Worm (Caenorhabditis elegans): ENCODE results near the gene anmt-1.

Gene anmt-1

DNA sequence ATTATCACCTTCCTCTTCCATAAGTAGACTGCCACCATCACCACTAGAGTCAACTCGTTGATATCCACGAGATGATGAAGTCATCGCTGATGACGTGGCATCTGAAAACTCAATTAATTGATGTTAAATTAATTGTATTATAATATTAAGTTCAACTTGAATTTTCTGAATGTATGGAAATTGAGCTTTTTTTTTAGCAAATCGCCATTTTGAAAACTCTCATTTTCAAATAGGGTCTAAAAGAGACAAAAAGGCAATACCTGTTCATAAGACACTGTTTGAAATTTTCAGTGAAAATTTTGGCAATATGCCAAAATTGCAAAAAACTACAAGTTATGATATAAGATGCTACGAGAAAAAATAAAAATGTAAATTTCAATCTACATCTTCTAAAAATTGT, 41.0 kb upstream of the anmt-1 start, which contains the start of gene twk-7:
Gene twk-7 (minus strand): TSS at position 101 of the 400 bp plus-strand sequence.
- TF ChIP-seq unc-98 (GFP tag; IDR thresholded peaks at IDR 0.05) (no peak), ets-5 (GFP tag; IDR thresholded peaks at IDR 0.05) (no peak), rnt-1 (tag; optimal IDR thresholded peaks at IDR 0.05) (no peak), ceh-8 (GFP tag; optimal IDR thresholded peaks at IDR 0.05) (no peak), unc-86 (tag; optimal IDR thresholded peaks at IDR 0.05) (no peak)

DNA sequence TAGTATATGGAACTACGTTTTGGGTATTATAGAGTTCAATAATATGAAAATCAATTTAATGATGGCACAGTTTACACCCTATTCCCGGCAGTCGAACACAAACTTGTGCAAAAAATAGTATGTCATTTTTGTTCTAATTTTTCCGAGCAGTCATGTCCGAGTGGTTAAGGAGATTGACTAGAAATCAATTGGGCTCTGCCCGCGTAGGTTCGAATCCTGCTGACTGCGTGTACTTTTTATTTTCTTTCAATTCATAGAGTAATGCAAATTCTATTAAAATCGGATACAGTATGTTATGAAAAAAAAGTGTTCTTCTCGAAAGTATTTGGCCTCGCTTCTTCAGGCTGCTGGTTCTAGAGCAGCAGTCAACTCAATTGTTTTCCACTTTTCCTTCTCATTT, 38.6 kb upstream of the anmt-1 start:
- no peak for TF ChIP-seq efl-1 (optimal IDR thresholded peaks at IDR 0.05)
- TF ChIP-seq efl-1 (GFP tag; optimal IDR thresholded peaks at IDR 0.05 in 1 of 2) = peak in 1 of 2 experiments; percentile 46
- no peak for TF ChIP-seq mab-9 (GFP tag; IDR thresholded peaks at IDR 0.05)

DNA sequence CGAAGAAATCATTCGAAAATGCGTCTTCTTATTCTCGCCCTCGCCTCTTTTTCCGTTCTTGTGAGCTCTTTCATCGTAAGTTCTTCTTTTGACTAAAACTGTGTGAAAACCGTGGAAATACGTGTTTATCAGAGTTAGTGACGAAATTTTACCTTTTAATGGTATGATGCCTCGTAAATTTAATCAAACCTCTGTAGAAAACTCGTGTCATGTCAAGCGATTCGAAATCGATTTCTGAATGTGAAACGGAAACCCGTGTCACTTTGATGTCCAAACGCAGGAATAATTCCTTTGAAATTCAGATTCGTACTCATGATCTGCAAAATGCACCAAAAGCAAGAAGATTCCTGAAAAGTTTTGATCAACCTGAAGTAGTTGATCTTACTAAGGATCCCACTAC, 36.0 kb upstream of the anmt-1 start, which contains the start of gene F22B7.3:
Gene F22B7.3 (plus strand): TSS at position 301 of the 400 bp plus-strand sequence.
- no peak for TF ChIP-seq nhr-11 (tag; optimal IDR thresholded peaks at IDR 0.05)
- no peak for TF ChIP-seq isw-1 (GFP tag; IDR thresholded peaks at IDR 0.05)

DNA sequence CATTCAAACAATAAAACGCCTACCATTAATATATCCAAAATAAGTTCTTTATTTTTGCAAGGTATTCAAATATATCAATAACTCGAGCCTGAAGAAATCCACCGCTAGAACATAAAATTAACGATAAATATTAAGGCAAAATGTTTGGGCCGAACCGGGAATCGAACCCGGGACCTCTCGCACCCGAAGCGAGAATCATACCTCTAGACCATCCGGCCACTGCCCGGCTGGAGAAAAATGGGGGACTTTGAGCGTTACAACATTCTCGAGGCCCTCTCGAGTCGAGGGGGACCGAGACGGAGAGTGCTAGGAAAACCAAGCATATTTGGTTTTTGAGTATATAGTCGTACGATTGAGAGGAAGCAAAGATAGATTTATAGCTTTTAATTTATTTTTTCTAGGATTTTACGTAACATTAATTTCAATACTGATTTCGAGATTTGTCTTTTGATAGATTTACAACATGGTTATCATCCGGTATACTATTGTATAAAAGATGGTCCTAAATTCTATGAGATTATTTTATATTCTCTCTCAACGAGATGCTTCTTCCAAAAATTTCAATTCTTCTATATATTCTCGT, 34.3 kb upstream of the anmt-1 start, which contains the start of gene flp-23:
Gene flp-23 (plus strand): TSS at position 533 of the 583 bp plus-strand sequence.
- TF ChIP-seq tbx-2 (tag; optimal IDR thresholded peaks at IDR 0.05) (peak; percentile 28), ets-5 (GFP tag; IDR thresholded peaks at IDR 0.05) (no peak), fkh-8 (tag; optimal IDR thresholded peaks at IDR 0.05) (no peak), mdl-1 (tag; optimal IDR thresholded peaks at IDR 0.05) (peak in 1 of 2 experiments; percentile 23), irx-1 (tag; optimal IDR thresholded peaks at IDR 0.05) (no peak), ztf-11 (tag; optimal IDR thresholded peaks at IDR 0.05) (no peak), lin-35 (GFP tag; optimal IDR thresholded peaks at IDR 0.05) (peak; percentile 2 to 36), nhr-237 (tag; optimal IDR thresholded peaks at IDR 0.05) (no peak), hpl-2 (GFP tag; optimal IDR thresholded peaks at IDR 0.05) (no peak), xbp-1 (tag; optimal IDR thresholded peaks at IDR 0.05) (peak; percentile 34), pax-3 (tag; optimal IDR thresholded peaks at IDR 0.05) (no peak), nhr-47 (tag; optimal IDR thresholded peaks at IDR 0.05) (no peak), nhr-84 (tag; optimal IDR thresholded peaks at IDR 0.05) (no peak), elt-2 (tag; optimal IDR thresholded peaks at IDR 0.05) (no peak), snpc-4 (tag; optimal IDR thresholded peaks at IDR 0.05) (no peak), sox-4 (tag; optimal IDR thresholded peaks at IDR 0.05) (no peak), alr-1 (tag; optimal IDR thresholded peaks at IDR 0.05; ENCODE audit: borderline replicate concordance) (no peak), lin-13 (GFP tag; optimal IDR thresholded peaks at IDR 0.05) (peak; percentile 1), egl-27 (tag; optimal IDR thresholded peaks at IDR 0.05) (no peak), fkh-10 (GFP tag; optimal IDR thresholded peaks at IDR 0.05) (no peak), ztf-4 (tag; optimal IDR thresholded peaks at IDR 0.05) (no peak), mab-9 (GFP tag; IDR thresholded peaks at IDR 0.05) (no peak), tlp-1 (tag; optimal IDR thresholded peaks at IDR 0.05) (no peak), pag-3 (tag; optimal IDR thresholded peaks at IDR 0.05; ENCODE audit: borderline replicate concordance, insufficient read depth) (no peak), vab-15 (tag; optimal IDR thresholded peaks at IDR 0.05) (no peak), dsc-1 (tag; optimal IDR thresholded peaks at IDR 0.05) (peak; percentile 12), sup-37 (GFP tag; optimal IDR thresholded peaks at IDR 0.05) (no peak), lin-15B (tag; optimal IDR thresholded peaks at IDR 0.05) (no peak), isw-1 (GFP tag; IDR thresholded peaks at IDR 0.05) (no peak), aha-1 (tag; optimal IDR thresholded peaks at IDR 0.05) (no peak), mef-2 (tag; optimal IDR thresholded peaks at IDR 0.05) (no peak), ceh-63 (GFP tag; optimal IDR thresholded peaks at IDR 0.05) (no peak), jun-1 (tag; optimal IDR thresholded peaks at IDR 0.05) (no peak), blmp-1 (tag; optimal IDR thresholded peaks at IDR 0.05) (no peak), nhr-12 (tag; optimal IDR thresholded peaks at IDR 0.05) (no peak), zip-4 (GFP tag; optimal IDR thresholded peaks at IDR 0.05) (no peak), nhr-11 (tag; optimal IDR thresholded peaks at IDR 0.05) (no peak), efl-3 (GFP tag; optimal IDR thresholded peaks at IDR 0.05) (no peak), unc-86 (tag; optimal IDR thresholded peaks at IDR 0.05) (no peak), nhr-19 (GFP tag; conservative IDR thresholded peaks at IDR 0.05) (no peak), dpl-1 (GFP tag; optimal IDR thresholded peaks at IDR 0.05) (peak in 2 of 3 experiments; percentile 24 to 30)
